Worm (Caenorhabditis elegans) whole organism, L3 larva: ENCODE results near the gene F14F9.5.

ENCODE experiments used
- fkh-10 ChIP-seq: sonication (generic microtip); optimal IDR thresholded peaks from 2 replicates; lab custom pipeline; 2017; ENCODE audit warnings: missing biosample characterization, missing genetic modification reagents, missing genetic modification characterization
- jun-1 ChIP-seq: fragments of 150-350 bp; optimal IDR thresholded peaks from 2 replicates; lab custom pipeline; 2014; ENCODE audit warnings: missing biosample characterization, missing genetic modification reagents, missing genetic modification characterization
- mml-1 ChIP-seq: fragments of 150-350 bp; sonication (generic microtip); optimal IDR thresholded peaks from 3 replicates; lab custom pipeline; 2014; ENCODE audit warnings: missing biosample characterization, missing genetic modification characterization
- nhr-28 ChIP-seq: fragments of 150-350 bp; optimal IDR thresholded peaks from 2 replicates; lab custom pipeline; 2014; ENCODE audit warnings: missing biosample characterization, missing genetic modification characterization
- nhr-43 ChIP-seq: sonication (generic microtip); optimal IDR thresholded peaks from 2 replicates; lab custom pipeline; 2016; ENCODE audit warnings: mild to moderate bottlenecking, missing genetic modification characterization, missing compliant biosample characterization; ENCODE audit not compliant: poor library complexity, severe bottlenecking
- pqm-1 ChIP-seq: fragments of 150-350 bp; optimal IDR thresholded peaks from 2 replicates; lab custom pipeline; 2017; ENCODE audit warnings: missing biosample characterization, missing genetic modification characterization, inconsistent platforms
- ztf-4 ChIP-seq: fragments of 150-350 bp; optimal IDR thresholded peaks from 2 replicates; lab custom pipeline; 2014; ENCODE audit warnings: missing biosample characterization, missing genetic modification characterization

DNA sequence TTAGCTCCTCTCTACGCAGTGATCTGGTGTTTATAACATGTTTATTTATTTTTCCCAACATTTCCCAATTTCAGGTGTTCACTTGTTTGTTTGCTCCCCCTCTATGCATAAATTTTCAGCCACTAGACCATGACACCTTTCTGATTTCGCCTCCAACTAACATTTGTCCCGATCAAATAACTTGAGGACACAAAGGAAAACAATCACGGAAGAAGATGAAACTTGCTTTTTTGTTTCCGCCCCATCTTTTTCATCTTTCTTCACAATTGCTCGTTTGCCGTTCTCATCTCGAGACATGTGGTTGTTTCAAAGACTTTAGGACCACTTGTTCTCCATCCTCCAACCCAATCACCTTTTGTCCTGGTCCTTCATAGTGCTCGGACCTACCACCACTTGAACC lies at the start of gene F14F9.5:
- TF ChIP-seq nhr-28 (tag; lab: Kevin White, UChicago): no peak
- TF ChIP-seq ztf-4 (tag; lab: Kevin White, UChicago): no peak
- TF ChIP-seq pqm-1 (tag; lab: Kevin White, UChicago): no peak
- no peak for TF ChIP-seq mml-1 (tag; lab: Kevin White, UChicago)
- TF ChIP-seq jun-1 (tag; lab: Kevin White, UChicago): no peak
- no peak for TF ChIP-seq nhr-43 (tag; lab: Kevin White, UChicago)
- no peak for TF ChIP-seq fkh-10 (GFP tag; lab: Kevin White, UChicago)
